Worm (Caenorhabditis elegans) whole organism, L4 larva: ENCODE measurements around the gene Y39B6A.1.

Experiments
- ceh-82 ChIP-seq: sonication (generic microtip); optimal IDR thresholded peaks from 2 replicates; lab custom pipeline; 2017; ENCODE audit warnings: missing biosample characterization, missing genetic modification characterization
- madf-5 ChIP-seq, 2 experiments: fragments of 200-800 bp; sonication (Bioruptor generic); IDR thresholded peaks; 2 replicates each; pipeline ENCODE4 v1.3.6; 2022; ENCODE audit warnings: missing compliant biosample characterization in 2 of 2, missing genetic modification characterization in 2 of 2
- pqm-1 ChIP-seq: sonication (generic microtip); optimal IDR thresholded peaks from 2 replicates; lab custom pipeline; 2017; ENCODE audit warnings: missing biosample characterization, missing genetic modification characterization

ce11 chrV:19158664-19159063 lies 44.7 kb downstream of the Y39B6A.1 start, which contains the start of gene Y39B6A.5:
- TF ChIP-seq pqm-1 (tag; lab: Kevin White, UChicago) (peak; percentile 98), ceh-82 (tag; lab: Kevin White, UChicago) (no peak), madf-5 (GFP tag; IDR thresholded peaks at IDR 0.05; lab: Robert Waterston, UW) (no peak)
